Worm (Caenorhabditis elegans) whole organism, early embryonic: ENCODE data around the gene srg-24.

Experiments
- F13C5.2 ChIP-seq: sonication (generic microtip); optimal IDR thresholded peaks from 2 replicates; lab custom pipeline; 2017; ENCODE audit warnings: mild to moderate bottlenecking, missing genetic modification characterization, inconsistent platforms, missing compliant biosample characterization
- aly-1 ChIP-seq: sonication (generic microtip); optimal IDR thresholded peaks from 2 replicates; lab custom pipeline; 2016; ENCODE audit warnings: missing genetic modification characterization, missing compliant biosample characterization
- ama-1 ChIP-seq: fragments of 150-350 bp; optimal IDR thresholded peaks from 2 replicates; lab custom pipeline; 2014
- flt-1 ChIP-seq: fragments of 200-800 bp; sonication (Bioruptor generic); IDR thresholded peaks from 2 replicates; pipeline ENCODE4 v1.3.6; 2022; ENCODE audit warnings: missing genetic modification characterization, missing compliant biosample characterization
- hmbx-1 ChIP-seq: sonication (generic microtip); optimal IDR thresholded peaks from 2 replicates; lab custom pipeline; 2016; ENCODE audit warnings: mild to moderate bottlenecking, missing genetic modification characterization, missing compliant biosample characterization
- hmg-4 ChIP-seq: fragments of 200-800 bp; sonication (Bioruptor generic); optimal IDR thresholded peaks from 2 replicates; lab custom pipeline; 2018; ENCODE audit warnings: mild to moderate bottlenecking, missing genetic modification characterization, missing compliant biosample characterization
- scrt-1 ChIP-seq: fragments of 200-800 bp; sonication (Bioruptor generic); IDR thresholded peaks from 2 replicates; pipeline ENCODE4 v1.3.6; 2022; ENCODE audit warnings: missing genetic modification characterization, missing compliant biosample characterization
- tbx-37 ChIP-seq: fragments of 200-800 bp; sonication (Bioruptor generic); conservative IDR thresholded peaks from 2 replicates; pipeline ENCODE4 v1.3.6; 2022; ENCODE audit warnings: missing genetic modification reagents, missing genetic modification characterization, missing compliant biosample characterization
- tra-4 ChIP-seq: sonication (generic microtip); optimal IDR thresholded peaks from 2 replicates; lab custom pipeline; 2017; ENCODE audit warnings: missing genetic modification characterization, missing compliant biosample characterization

DNA sequence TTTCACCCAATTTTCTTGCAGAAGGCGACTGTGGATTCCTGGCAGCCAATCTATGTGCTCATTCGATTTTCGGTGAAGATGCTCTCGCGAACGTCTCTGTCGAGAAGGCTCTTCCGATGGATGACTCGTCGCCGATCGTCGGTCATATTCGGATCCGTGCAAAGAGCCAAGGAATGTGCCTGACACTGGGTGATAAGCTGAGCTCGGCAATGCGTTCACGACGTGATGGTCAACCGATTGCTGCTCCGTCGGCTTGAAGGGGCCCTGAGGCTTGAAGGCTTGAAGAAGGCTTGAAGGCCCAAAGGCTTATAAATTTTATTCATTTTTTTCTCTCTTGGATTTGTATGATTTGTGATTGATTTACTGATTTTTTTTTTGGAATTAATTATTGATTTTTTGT, 13.3 kb downstream of the srg-24 start:
- no peak for TF ChIP-seq ama-1
- no peak for TF ChIP-seq tra-4 (tag; lab: Kevin White, UChicago)
- no peak for TF ChIP-seq F13C5.2 (tag; lab: Kevin White, UChicago)
- no peak for TF ChIP-seq hmg-4 (GFP tag; lab: Kevin White, UChicago)
- no peak for TF ChIP-seq flt-1 (GFP tag; lab: Robert Waterston, UW)
- TF ChIP-seq hmbx-1: no peak
- TF ChIP-seq tbx-37 (GFP tag; lab: Robert Waterston, UW): no peak
- TF ChIP-seq aly-1 (tag; lab: Kevin White, UChicago): no peak
- TF ChIP-seq scrt-1 (GFP tag; lab: Robert Waterston, UW): no peak
